Fruit fly (Drosophila melanogaster): ENCODE results near the gene CG15764.

- TF ChIP-seq kay (GFP tag; ENCODE audit: borderline replicate concordance) (no peak), Hr96 (GFP tag; optimal IDR thresholded peaks at IDR 0.05) (no peak), tj (GFP tag; optimal IDR thresholded peaks at IDR 0.05) (peak; percentile 32), CG7045 (GFP tag; optimal IDR thresholded peaks at IDR 0.05) (no peak)
Observed at dm6 chrX:5907916-5908315, 39.0 kb downstream of the CG15764 start, which contains the start of gene CG12236.
